Fruit fly (Drosophila melanogaster) whole organism, embryonic: ENCODE data around the gene Unr.
A peak's percentile ranks its signal among the peaks of the same experiment; 100 is the strongest.

Experiments
- Abd-B ChIP-seq: fragments of 200-800 bp; sonication (Bioruptor generic); optimal IDR thresholded peaks from 2 replicates; lab custom pipeline; 2018; ENCODE audit warnings: missing biosample characterization, mild to moderate bottlenecking, missing genetic modification characterization, moderate library complexity
- Awh ChIP-seq: fragments of 200-800 bp; sonication (Bioruptor generic); IDR thresholded peaks from 2 replicates; pipeline ENCODE4, ENCODE4 v1.3.6; 2022; ENCODE audit warnings: missing biosample characterization, missing genetic modification characterization
- Bgb ChIP-seq: fragments of 200-800 bp; sonication (Bioruptor generic); IDR thresholded peaks from 2 replicates; pipeline ENCODE4 v1.3.6; 2022; ENCODE audit warnings: missing biosample characterization, missing genetic modification characterization; ENCODE audit not compliant: partially characterized antibody
- BtbVII ChIP-seq: fragments of 200-800 bp; sonication (Bioruptor generic); optimal IDR thresholded peaks from 3 replicates; lab custom pipeline; 2017; ENCODE audit warnings: missing biosample characterization, mild to moderate bottlenecking, missing genetic modification characterization
- CG11247 ChIP-seq: fragments of 200-800 bp; sonication (Bioruptor generic); IDR thresholded peaks from 2 replicates; pipeline ENCODE4 v1.3.6; 2022; ENCODE audit warnings: missing biosample characterization, missing genetic modification characterization
- CG11696 ChIP-seq: fragments of 200-800 bp; sonication (Bioruptor generic); IDR thresholded peaks from 2 replicates; pipeline ENCODE4 v1.3.6; 2022; ENCODE audit warnings: missing biosample characterization, missing genetic modification characterization
- CG13287 ChIP-seq: fragments of 200-800 bp; sonication (Bioruptor generic); IDR thresholded peaks from 2 replicates; pipeline ENCODE4 v1.3.6; 2022; ENCODE audit warnings: missing biosample characterization, missing genetic modification characterization; ENCODE audit not compliant: partially characterized antibody
- CG13424 ChIP-seq: fragments of 200-800 bp; sonication (Bioruptor generic); optimal IDR thresholded peaks from 2 replicates; lab custom pipeline; 2019; ENCODE audit warnings: missing biosample characterization, mild to moderate bottlenecking, missing genetic modification characterization, moderate library complexity
- CG13624 ChIP-seq: fragments of 200-800 bp; sonication (Bioruptor generic); optimal IDR thresholded peaks from 2 replicates; lab custom pipeline; 2016; ENCODE audit warnings: missing biosample characterization, missing genetic modification characterization
- CG14667 ChIP-seq: fragments of 200-800 bp; sonication (Bioruptor generic); IDR thresholded peaks from 2 replicates; pipeline ENCODE4 v1.3.6; 2022; ENCODE audit warnings: missing biosample characterization, missing genetic modification characterization
- CG15479 ChIP-seq: fragments of 200-800 bp; sonication (Bioruptor generic); optimal IDR thresholded peaks from 3 replicates; lab custom pipeline; 2019; ENCODE audit warnings: missing biosample characterization, mild to moderate bottlenecking, missing genetic modification characterization, moderate library complexity
- CG17186 ChIP-seq: fragments of 200-800 bp; sonication (Bioruptor generic); optimal IDR thresholded peaks from 3 replicates; lab custom pipeline; 2017; ENCODE audit warnings: missing biosample characterization, missing genetic modification reagents, missing genetic modification characterization
- CG17568 ChIP-seq: fragments of 200-800 bp; sonication (Bioruptor generic); optimal IDR thresholded peaks from 2 replicates; lab custom pipeline; 2018; ENCODE audit warnings: missing biosample characterization, mild to moderate bottlenecking, missing genetic modification characterization, moderate library complexity
- CG31224 ChIP-seq: fragments of 200-800 bp; sonication (Bioruptor generic); IDR thresholded peaks from 2 replicates; pipeline ENCODE4 v1.3.6; 2022; ENCODE audit warnings: missing biosample characterization, missing genetic modification characterization
- CG31441 ChIP-seq: fragments of 200-800 bp; sonication (Bioruptor generic); IDR thresholded peaks from 2 replicates; pipeline ENCODE4 v1.3.6; 2022; ENCODE audit warnings: missing biosample characterization, missing genetic modification characterization
- CG33557 ChIP-seq: fragments of 200-800 bp; sonication (Bioruptor generic); optimal IDR thresholded peaks from 2 replicates; lab custom pipeline; 2019; ENCODE audit warnings: missing biosample characterization, mild to moderate bottlenecking, missing genetic modification characterization, moderate library complexity
- CG43689 ChIP-seq: fragments of 200-800 bp; sonication (Bioruptor generic); IDR thresholded peaks from 2 replicates; pipeline ENCODE4 v1.3.6; 2022; ENCODE audit warnings: missing biosample characterization, missing genetic modification characterization
- CG4707 ChIP-seq: fragments of 200-800 bp; sonication (Bioruptor generic); optimal IDR thresholded peaks from 2 replicates; lab custom pipeline; 2018; ENCODE audit warnings: missing biosample characterization, mild to moderate bottlenecking, missing genetic modification characterization, moderate library complexity
- CG6683 ChIP-seq: fragments of 200-800 bp; sonication (Bioruptor generic); optimal IDR thresholded peaks from 2 replicates; lab custom pipeline; 2017; ENCODE audit warnings: missing biosample characterization, mild to moderate bottlenecking, missing genetic modification characterization, missing genetic modification reagents
- CG7357 ChIP-seq: fragments of 200-800 bp; sonication (Bioruptor generic); IDR thresholded peaks from 3 replicates; pipeline ENCODE4 v1.3.6; 2022; ENCODE audit warnings: missing biosample characterization, missing genetic modification characterization
- CG7839 ChIP-seq: fragments of 200-800 bp; sonication (Bioruptor generic); optimal IDR thresholded peaks from 3 replicates; lab custom pipeline; 2018; ENCODE audit warnings: missing biosample characterization, mild to moderate bottlenecking, missing genetic modification characterization, moderate library complexity
- CG8388 ChIP-seq: fragments of 200-800 bp; sonication (Bioruptor generic); optimal IDR thresholded peaks from 2 replicates; lab custom pipeline; 2019; ENCODE audit warnings: missing biosample characterization, mild to moderate bottlenecking, missing genetic modification characterization, moderate library complexity
- CG8478 ChIP-seq: fragments of >200 bp; optimal IDR thresholded peaks from 2 replicates; lab custom pipeline; 2018
- Dfd ChIP-seq, 2 experiments: fragments of >200 bp; optimal IDR thresholded peaks; 2 replicates each; lab custom pipeline; 2017; ENCODE audit warnings: missing biosample characterization in 2 of 2, missing genetic modification characterization in 2 of 2
- Hr39 ChIP-seq: fragments of >200 bp; optimal IDR thresholded peaks from 2 replicates; lab custom pipeline; 2017
- Lhr ChIP-seq: fragments of 200-800 bp; sonication (Bioruptor generic); optimal IDR thresholded peaks from 3 replicates; lab custom pipeline; 2017; ENCODE audit warnings: mild to moderate bottlenecking, missing biosample characterization, missing genetic modification reagents, missing genetic modification characterization
- Nf-YB ChIP-seq: fragments of 200-800 bp; sonication (Bioruptor generic); optimal IDR thresholded peaks from 3 replicates; lab custom pipeline; 2019; ENCODE audit warnings: missing biosample characterization, mild to moderate bottlenecking, missing genetic modification characterization, moderate library complexity
- Rfx ChIP-seq: fragments of 200-800 bp; sonication (Bioruptor generic); IDR thresholded peaks from 2 replicates; pipeline ENCODE4 v1.3.6; 2022; ENCODE audit warnings: missing biosample characterization, missing genetic modification characterization
- Rx ChIP-seq: fragments of 200-800 bp; sonication (Bioruptor generic); IDR thresholded peaks from 2 replicates; pipeline ENCODE4 v1.3.6; 2022; ENCODE audit warnings: missing biosample characterization, missing genetic modification characterization
- Scr ChIP-seq: fragments of 200-800 bp; sonication (Bioruptor generic); IDR thresholded peaks from 2 replicates; pipeline ENCODE4 v1.3.6; 2022; ENCODE audit warnings: missing biosample characterization, missing genetic modification characterization; ENCODE audit not compliant: partially characterized antibody
- Sry-δ ChIP-seq: fragments of 200-800 bp; sonication (Bioruptor generic); optimal IDR thresholded peaks from 2 replicates; lab custom pipeline; 2016; ENCODE audit warnings: missing biosample characterization, missing genetic modification characterization
- al ChIP-seq: fragments of 200-800 bp; sonication (Bioruptor generic); IDR thresholded peaks from 2 replicates; pipeline ENCODE4 v1.3.6; 2022; ENCODE audit warnings: missing biosample characterization, missing genetic modification characterization
- bcd ChIP-seq: fragments of 200-800 bp; sonication (Bioruptor generic); optimal IDR thresholded peaks from 2 replicates; lab custom pipeline; 2017; ENCODE audit warnings: missing biosample characterization, mild to moderate bottlenecking, missing genetic modification characterization
- dati ChIP-seq: fragments of 200-800 bp; sonication (Bioruptor generic); IDR thresholded peaks from 2 replicates; pipeline ENCODE4 v1.3.6; 2022; ENCODE audit warnings: missing biosample characterization, missing genetic modification characterization
- gce ChIP-seq: fragments of 200-800 bp; sonication (Bioruptor generic); IDR thresholded peaks from 3 replicates; pipeline ENCODE4 v1.3.6; 2022; ENCODE audit warnings: missing biosample characterization, missing genetic modification characterization
- gro ChIP-seq: fragments of 200-800 bp; sonication (Bioruptor generic); optimal IDR thresholded peaks from 2 replicates; lab custom pipeline; 2016; ENCODE audit warnings: missing biosample characterization, missing genetic modification characterization
- jing ChIP-seq: fragments of 200-800 bp; sonication (Bioruptor generic); optimal IDR thresholded peaks from 2 replicates; lab custom pipeline; 2018; ENCODE audit warnings: missing biosample characterization, mild to moderate bottlenecking, missing genetic modification characterization
- kay ChIP-seq: fragments of 200-800 bp; sonication (Bioruptor generic); optimal IDR thresholded peaks from 2 replicates; lab custom pipeline; 2016; ENCODE audit warnings: missing biosample characterization, missing genetic modification characterization
- klu ChIP-seq: fragments of 200-800 bp; sonication (Bioruptor generic); IDR thresholded peaks from 2 replicates; pipeline ENCODE4 v1.3.6; 2022; ENCODE audit warnings: missing biosample characterization, missing genetic modification characterization
- lab ChIP-seq: fragments of 200-800 bp; sonication (Bioruptor generic); optimal IDR thresholded peaks from 3 replicates; lab custom pipeline; 2017; ENCODE audit warnings: missing biosample characterization, missing genetic modification characterization, mild to moderate bottlenecking, moderate library complexity, missing genetic modification reagents
- nerfin-1 ChIP-seq: fragments of 200-800 bp; sonication (Bioruptor generic); optimal IDR thresholded peaks from 3 replicates; lab custom pipeline; 2019; ENCODE audit warnings: missing biosample characterization, mild to moderate bottlenecking, missing genetic modification characterization, moderate library complexity
- nerfin-2 ChIP-seq: fragments of 200-800 bp; sonication (Bioruptor generic); IDR thresholded peaks from 2 replicates; pipeline ENCODE4 v1.3.6; 2022; ENCODE audit warnings: missing biosample characterization, missing genetic modification characterization; ENCODE audit not compliant: partially characterized antibody
- oc ChIP-seq: fragments of 200-800 bp; sonication (Bioruptor generic); optimal IDR thresholded peaks from 2 replicates; lab custom pipeline; 2018; ENCODE audit warnings: missing biosample characterization, mild to moderate bottlenecking, missing genetic modification characterization, moderate library complexity
- onecut ChIP-seq: fragments of 200-800 bp; sonication (Bioruptor generic); IDR thresholded peaks from 2 replicates; pipeline ENCODE4 v1.3.6; 2022; ENCODE audit warnings: missing biosample characterization, missing genetic modification characterization
- row ChIP-seq: fragments of 200-800 bp; sonication (Bioruptor generic); IDR thresholded peaks from 3 replicates; pipeline ENCODE4 v1.3.6; 2022; ENCODE audit warnings: missing biosample characterization, missing genetic modification characterization
- tx ChIP-seq: fragments of 200-800 bp; sonication (Bioruptor generic); optimal IDR thresholded peaks from 2 replicates; lab custom pipeline; 2016; ENCODE audit warnings: missing biosample characterization, missing genetic modification characterization
- unpg ChIP-seq: fragments of 200-800 bp; sonication (Bioruptor generic); optimal IDR thresholded peaks from 3 replicates; lab custom pipeline; 2018; ENCODE audit warnings: missing biosample characterization, mild to moderate bottlenecking, missing genetic modification characterization, moderate library complexity
- usp ChIP-seq: fragments of >200 bp; optimal IDR thresholded peaks from 2 replicates; lab custom pipeline; 2017; ENCODE audit warnings: missing biosample characterization, missing genetic modification characterization
- vfl ChIP-seq: fragments of 200-800 bp; sonication (Bioruptor generic); optimal IDR thresholded peaks from 2 replicates; lab custom pipeline; 2016; ENCODE audit warnings: missing biosample characterization, missing genetic modification characterization
- vvl ChIP-seq: fragments of 200-800 bp; sonication (Bioruptor generic); IDR thresholded peaks from 2 replicates; pipeline ENCODE4 v1.3.6; 2022; ENCODE audit warnings: missing biosample characterization, missing genetic modification characterization
- zf30C ChIP-seq: fragments of 200-800 bp; sonication (Bioruptor generic); optimal IDR thresholded peaks from 3 replicates; lab custom pipeline; 2018; ENCODE audit warnings: missing biosample characterization, mild to moderate bottlenecking, missing genetic modification characterization

Unr gene

dm6 chr3L:8395630-8396168 lies 46.5 kb downstream of the Unr start, which contains the start of gene CG7120 (continued):
- no peak for TF ChIP-seq CG11247 (GFP tag; lab: Robert Waterston, UW)
- peak; percentile 28 for TF ChIP-seq jing (GFP tag; lab: Kevin White, UChicago)
- no peak for TF ChIP-seq CG7357 (GFP tag; lab: Robert Waterston, UW)
- no peak for TF ChIP-seq gro (GFP tag; lab: Kevin White, UChicago)
- peak; percentile 54 for TF ChIP-seq CG13424 (tag; lab: Kevin White, UChicago)
- TF ChIP-seq CG17186 (GFP tag; lab: Kevin White, UChicago): no peak
- TF ChIP-seq Nf-YB: peak; percentile 45
- peak; percentile 65 for TF ChIP-seq nerfin-1 (tag; lab: Kevin White, UChicago)
- peak; percentile 82 for TF ChIP-seq zf30C
- TF ChIP-seq Dfd (GFP tag; optimal IDR thresholded peaks at IDR 0.05; lab: Kevin White, UChicago): no peak
- TF ChIP-seq kay (GFP tag; lab: Kevin White, UChicago): no peak
- TF ChIP-seq dati (GFP tag; lab: Robert Waterston, UW): no peak
- TF ChIP-seq tx: peak; percentile 4
- no peak for TF ChIP-seq CG43689
- TF ChIP-seq CG8478 (lab: Kevin White, UChicago): peak; percentile 45
- 0 out of 2 replicates have a peak, but pooled peaks have one; percentile 32 for TF ChIP-seq Awh (GFP tag; lab: Robert Waterston, UW)
- peak; percentile 35 for TF ChIP-seq unpg (GFP tag; lab: Kevin White, UChicago)
- TF ChIP-seq Hr39: no peak
- TF ChIP-seq Lhr: no peak
- TF ChIP-seq CG15479: no peak
- 0 out of 2 replicates have a peak, but pooled peaks have one; percentile 16 for TF ChIP-seq Rx
- peak; percentile 25 for TF ChIP-seq nerfin-2 (GFP tag; lab: Robert Waterston, UW)
- peak; percentile 24; the same call in 1 of the 2 replicates for TF ChIP-seq Rfx (GFP tag; lab: Robert Waterston, UW)
- peak; percentile 36 for TF ChIP-seq BtbVII (GFP tag; lab: Kevin White, UChicago)
- TF ChIP-seq CG11696 (GFP tag; lab: Robert Waterston, UW): no peak
- no peak for TF ChIP-seq gce
- TF ChIP-seq CG7839 (tag; lab: Kevin White, UChicago): peak; percentile 68
- peak; percentile 35; the same call in 1 of the 2 replicates for TF ChIP-seq CG31441 (GFP tag; lab: Robert Waterston, UW)
- peak; percentile 33 for TF ChIP-seq CG33557 (GFP tag; lab: Kevin White, UChicago)
- no peak for TF ChIP-seq CG13287 (GFP tag; lab: Robert Waterston, UW)
- no peak for TF ChIP-seq CG14667 (GFP tag; lab: Robert Waterston, UW)
- TF ChIP-seq Bgb: no peak
- TF ChIP-seq bcd: peak; percentile 27
- no peak for TF ChIP-seq onecut (GFP tag; lab: Robert Waterston, UW)
- no peak for TF ChIP-seq Scr (GFP tag; lab: Robert Waterston, UW)
- no peak for TF ChIP-seq klu (GFP tag; lab: Robert Waterston, UW)
- TF ChIP-seq oc (tag; lab: Kevin White, UChicago): no peak
- no peak for TF ChIP-seq usp (GFP tag; lab: Kevin White, UChicago)
- TF ChIP-seq Sry-δ (GFP tag; lab: Kevin White, UChicago): no peak
- TF ChIP-seq CG17568 (GFP tag; lab: Kevin White, UChicago): no peak
- no peak for TF ChIP-seq Abd-B (GFP tag; lab: Kevin White, UChicago)
- peak; percentile 39 for TF ChIP-seq CG8388 (GFP tag; lab: Kevin White, UChicago)
- peak; percentile 54 for TF ChIP-seq row (GFP tag; lab: Robert Waterston, UW)
- no peak for TF ChIP-seq CG6683 (GFP tag; lab: Kevin White, UChicago)
- no peak for TF ChIP-seq al (GFP tag; lab: Robert Waterston, UW)
- no peak for TF ChIP-seq CG31224 (GFP tag; lab: Robert Waterston, UW)
- TF ChIP-seq vvl (GFP tag; lab: Robert Waterston, UW): no peak
- TF ChIP-seq lab: peak; percentile 61
- no peak for TF ChIP-seq CG4707 (GFP tag; lab: Kevin White, UChicago)
- TF ChIP-seq CG13624 (GFP tag; lab: Kevin White, UChicago): no peak
- no peak for TF ChIP-seq vfl (GFP tag; lab: Kevin White, UChicago)
